Fruit fly (Drosophila melanogaster) whole organism, embryonic: ENCODE results near the gene Ufd4.

Experiments used
- Atf-2 ChIP-seq: fragments of 200-800 bp; sonication (Bioruptor generic); optimal IDR thresholded peaks from 2 replicates; lab custom pipeline; 2016; ENCODE audit warnings: missing biosample characterization, missing genetic modification characterization
- CG10147 ChIP-seq: fragments of 200-800 bp; sonication (Bioruptor generic); optimal IDR thresholded peaks from 2 replicates; lab custom pipeline; 2019; ENCODE audit warnings: missing biosample characterization, mild to moderate bottlenecking, missing genetic modification characterization, moderate library complexity
- CG10979 ChIP-seq: fragments of 200-800 bp; sonication (Bioruptor generic); optimal IDR thresholded peaks from 2 replicates; lab custom pipeline; 2018; ENCODE audit warnings: missing biosample characterization, mild to moderate bottlenecking, missing genetic modification characterization, moderate library complexity
- CG11247 ChIP-seq: fragments of 200-800 bp; sonication (Bioruptor generic); IDR thresholded peaks from 2 replicates; pipeline ENCODE4 v1.3.6; 2022; ENCODE audit warnings: missing biosample characterization, missing genetic modification characterization
- CG11456 ChIP-seq: fragments of 200-800 bp; sonication (Bioruptor generic); IDR thresholded peaks from 3 replicates; pipeline ENCODE4 v1.3.6; 2022; ENCODE audit warnings: missing biosample characterization, missing genetic modification characterization
- CG12071 ChIP-seq: fragments of 200-800 bp; sonication (Bioruptor generic); optimal IDR thresholded peaks from 3 replicates; lab custom pipeline; 2018; ENCODE audit warnings: missing biosample characterization, mild to moderate bottlenecking, missing genetic modification characterization
- CG12236 ChIP-seq: fragments of 200-800 bp; sonication (Bioruptor generic); optimal IDR thresholded peaks from 2 replicates; lab custom pipeline; 2016; ENCODE audit warnings: missing biosample characterization, missing genetic modification characterization
- CG12299 ChIP-seq: fragments of 200-800 bp; sonication (Bioruptor generic); optimal IDR thresholded peaks from 2 replicates; lab custom pipeline; 2018; ENCODE audit warnings: missing biosample characterization, mild to moderate bottlenecking, missing genetic modification characterization
- CG13624 ChIP-seq: fragments of 200-800 bp; sonication (Bioruptor generic); optimal IDR thresholded peaks from 2 replicates; lab custom pipeline; 2016; ENCODE audit warnings: missing biosample characterization, missing genetic modification characterization
- CG15514 ChIP-seq: fragments of 200-800 bp; sonication (Bioruptor generic); optimal IDR thresholded peaks from 3 replicates; lab custom pipeline; 2017; ENCODE audit warnings: missing biosample characterization, missing genetic modification characterization, mild to moderate bottlenecking, moderate library complexity, missing genetic modification reagents
- CG15601 ChIP-seq: fragments of 200-800 bp; sonication (Bioruptor generic); optimal IDR thresholded peaks from 3 replicates; lab custom pipeline; 2019; ENCODE audit warnings: missing biosample characterization, mild to moderate bottlenecking, missing genetic modification characterization, moderate library complexity
- CG16779 ChIP-seq: fragments of 200-800 bp; sonication (Bioruptor generic); IDR thresholded peaks from 2 replicates; pipeline ENCODE4 v1.3.6; 2022; ENCODE audit warnings: missing biosample characterization, missing genetic modification characterization
- CG17328 ChIP-seq: fragments of 200-800 bp; sonication (Bioruptor generic); IDR thresholded peaks from 2 replicates; pipeline ENCODE4 v1.3.6; 2022; ENCODE audit warnings: missing biosample characterization, missing genetic modification characterization
- CG17385 ChIP-seq: fragments of 200-800 bp; sonication (Bioruptor generic); optimal IDR thresholded peaks from 3 replicates; lab custom pipeline; 2018; ENCODE audit warnings: missing biosample characterization, mild to moderate bottlenecking, missing genetic modification characterization
- CG1832 ChIP-seq: fragments of 200-800 bp; sonication (Bioruptor generic); optimal IDR thresholded peaks from 2 replicates; lab custom pipeline; 2017; ENCODE audit warnings: missing biosample characterization, mild to moderate bottlenecking, missing genetic modification characterization, inconsistent platforms
- CG30020 ChIP-seq: fragments of 200-800 bp; optimal IDR thresholded peaks from 2 replicates; lab custom pipeline; 2019; ENCODE audit warnings: missing biosample characterization, mild to moderate bottlenecking, missing genetic modification characterization, moderate library complexity
- CG30403 ChIP-seq: fragments of 200-800 bp; sonication (Bioruptor generic); optimal IDR thresholded peaks from 3 replicates; lab custom pipeline; 2016; ENCODE audit warnings: missing biosample characterization, missing genetic modification characterization
- CG34224 ChIP-seq: fragments of 200-800 bp; sonication (Bioruptor generic); IDR thresholded peaks from 3 replicates; pipeline ENCODE4 v1.3.6; 2022; ENCODE audit warnings: missing biosample characterization, missing genetic modification characterization; ENCODE audit not compliant: partially characterized antibody
- CG43689 ChIP-seq: fragments of 200-800 bp; sonication (Bioruptor generic); IDR thresholded peaks from 2 replicates; pipeline ENCODE4 v1.3.6; 2022; ENCODE audit warnings: missing biosample characterization, missing genetic modification characterization
- CG7556 ChIP-seq: fragments of 200-800 bp; sonication (Bioruptor generic); optimal IDR thresholded peaks from 2 replicates; lab custom pipeline; 2017; ENCODE audit warnings: missing biosample characterization, mild to moderate bottlenecking, missing genetic modification characterization
- CG7786 ChIP-seq: fragments of 200-800 bp; sonication (Bioruptor generic); optimal IDR thresholded peaks from 2 replicates; lab custom pipeline; 2016; ENCODE audit warnings: missing biosample characterization, missing genetic modification characterization
- CG8281 ChIP-seq: fragments of 200-800 bp; sonication (Bioruptor generic); optimal IDR thresholded peaks from 2 replicates; lab custom pipeline; 2018; ENCODE audit warnings: missing biosample characterization, mild to moderate bottlenecking, missing genetic modification characterization, moderate library complexity
- CG8388 ChIP-seq: fragments of 200-800 bp; sonication (Bioruptor generic); optimal IDR thresholded peaks from 2 replicates; lab custom pipeline; 2019; ENCODE audit warnings: missing biosample characterization, mild to moderate bottlenecking, missing genetic modification characterization, moderate library complexity
- CG9797 ChIP-seq: fragments of 200-800 bp; sonication (Bioruptor generic); optimal IDR thresholded peaks from 3 replicates; lab custom pipeline; 2018; ENCODE audit warnings: missing biosample characterization, mild to moderate bottlenecking, missing genetic modification characterization
- CkIIα-i1 ChIP-seq: fragments of 200-800 bp; sonication (Bioruptor generic); IDR thresholded peaks from 2 replicates; pipeline ENCODE4 v1.3.6; 2022; ENCODE audit warnings: missing biosample characterization, missing genetic modification characterization
- Dad ChIP-seq: fragments of 200-800 bp; sonication (Bioruptor generic); optimal IDR thresholded peaks from 3 replicates; lab custom pipeline; 2016; ENCODE audit warnings: missing biosample characterization, missing genetic modification characterization
- Elba2 ChIP-seq: fragments of 200-800 bp; sonication (Bioruptor generic); optimal IDR thresholded peaks from 3 replicates; lab custom pipeline; 2016; ENCODE audit warnings: missing biosample characterization, missing genetic modification characterization
- HLH3B ChIP-seq: fragments of 200-800 bp; sonication (Bioruptor generic); IDR thresholded peaks from 2 replicates; pipeline ENCODE4 v1.3.6; 2022; ENCODE audit warnings: missing biosample characterization, missing genetic modification characterization
- HLH4C ChIP-seq: fragments of 200-800 bp; sonication (Bioruptor generic); IDR thresholded peaks from 3 replicates; pipeline ENCODE4 v1.3.6; 2022; ENCODE audit warnings: missing biosample characterization, missing genetic modification characterization; ENCODE audit not compliant: partially characterized antibody
- Hmr ChIP-seq: fragments of 200-800 bp; sonication (Bioruptor generic); optimal IDR thresholded peaks from 3 replicates; lab custom pipeline; 2017; ENCODE audit warnings: mild to moderate bottlenecking, missing biosample characterization, missing genetic modification reagents, missing genetic modification characterization
- NC2β ChIP-seq: fragments of 200-800 bp; sonication (Bioruptor generic); optimal IDR thresholded peaks from 2 replicates; lab custom pipeline; 2016; ENCODE audit warnings: missing biosample characterization, missing genetic modification characterization
- Neu2 ChIP-seq: fragments of 200-800 bp; sonication (Bioruptor generic); optimal IDR thresholded peaks from 3 replicates; lab custom pipeline; 2016; ENCODE audit warnings: missing biosample characterization, missing genetic modification characterization, borderline replicate concordance
- NfI ChIP-seq: fragments of 200-800 bp; sonication (Bioruptor generic); optimal IDR thresholded peaks from 3 replicates; lab custom pipeline; 2018; ENCODE audit warnings: missing biosample characterization, mild to moderate bottlenecking, missing genetic modification characterization, moderate library complexity
- Opbp ChIP-seq: fragments of 200-800 bp; sonication (Bioruptor generic); IDR thresholded peaks from 3 replicates; pipeline ENCODE4 v1.3.6; 2022; ENCODE audit warnings: missing biosample characterization, missing genetic modification characterization; ENCODE audit not compliant: partially characterized antibody
- Poxn ChIP-seq: fragments of 200-800 bp; sonication (Bioruptor generic); IDR thresholded peaks from 2 replicates; pipeline ENCODE4 v1.3.6; 2022; ENCODE audit warnings: missing biosample characterization, missing genetic modification characterization
- Rfx ChIP-seq: fragments of 200-800 bp; sonication (Bioruptor generic); IDR thresholded peaks from 2 replicates; pipeline ENCODE4 v1.3.6; 2022; ENCODE audit warnings: missing biosample characterization, missing genetic modification characterization
- ato ChIP-seq: fragments of 200-800 bp; sonication (Bioruptor generic); IDR thresholded peaks from 2 replicates; pipeline ENCODE4 v1.3.6; 2022; ENCODE audit warnings: missing biosample characterization, missing genetic modification characterization; ENCODE audit not compliant: partially characterized antibody
- bcd ChIP-seq: fragments of 200-800 bp; sonication (Bioruptor generic); optimal IDR thresholded peaks from 2 replicates; lab custom pipeline; 2017; ENCODE audit warnings: missing biosample characterization, mild to moderate bottlenecking, missing genetic modification characterization
- bsh ChIP-seq, 2 experiments: fragments of 200-800 bp; sonication (Bioruptor generic); optimal IDR thresholded peaks; 2 replicates each; lab custom pipeline; 2017 to 2018; ENCODE audit warnings: mild to moderate bottlenecking in 2 of 2, missing biosample characterization in 2 of 2, missing genetic modification characterization in 2 of 2, moderate library complexity in 1 of 2
- esg ChIP-seq: fragments of 200-800 bp; sonication (Bioruptor generic); conservative IDR thresholded peaks from 2 replicates; pipeline ENCODE4 v1.3.6; 2022; ENCODE audit warnings: missing biosample characterization, missing genetic modification characterization
- eve ChIP-seq, 2 experiments: fragments of >200 bp; optimal IDR thresholded peaks; 2 replicates each; lab custom pipeline; 2017; ENCODE audit warnings: missing biosample characterization in 2 of 2, missing genetic modification characterization in 2 of 2
- exex ChIP-seq: fragments of 200-800 bp; sonication (Bioruptor generic); optimal IDR thresholded peaks from 4 replicates; lab custom pipeline; 2018; ENCODE audit warnings: missing biosample characterization, mild to moderate bottlenecking, missing genetic modification characterization, moderate library complexity
- gce ChIP-seq: fragments of 200-800 bp; sonication (Bioruptor generic); IDR thresholded peaks from 3 replicates; pipeline ENCODE4 v1.3.6; 2022; ENCODE audit warnings: missing biosample characterization, missing genetic modification characterization
- ind ChIP-seq: fragments of 200-800 bp; sonication (Bioruptor generic); optimal IDR thresholded peaks from 3 replicates; lab custom pipeline; 2016; ENCODE audit warnings: missing biosample characterization, missing genetic modification characterization
- oc ChIP-seq: fragments of 200-800 bp; sonication (Bioruptor generic); optimal IDR thresholded peaks from 2 replicates; lab custom pipeline; 2018; ENCODE audit warnings: missing biosample characterization, mild to moderate bottlenecking, missing genetic modification characterization, moderate library complexity
- prd ChIP-seq, 3 experiments: fragments of >200 bp in 2 of 3; fragments of 200-800 bp in 1 of 3; sonication (Bioruptor generic) in 1 of 3; optimal IDR thresholded peaks in 2 of 3; IDR thresholded peaks in 1 of 3; 2 replicates in 2 of 3; 3 replicates in 1 of 3; pipeline versions ENCODE4 v1.3.6 to Lab custom; 2017 to 2022; ENCODE audit warnings: missing biosample characterization in 1 of 3, missing genetic modification characterization in 1 of 3
- salm ChIP-seq: fragments of 200-800 bp; sonication (Bioruptor generic); optimal IDR thresholded peaks from 2 replicates; lab custom pipeline; 2018; ENCODE audit warnings: missing biosample characterization, mild to moderate bottlenecking, missing genetic modification characterization
- sr ChIP-seq: fragments of 200-800 bp; sonication (Bioruptor generic); IDR thresholded peaks from 3 replicates; pipeline ENCODE4 v1.3.6; 2022; ENCODE audit warnings: missing biosample characterization, missing genetic modification characterization
- tup ChIP-seq: fragments of 200-800 bp; sonication (Bioruptor generic); optimal IDR thresholded peaks from 2 replicates; lab custom pipeline; 2016; ENCODE audit warnings: missing biosample characterization, mild to moderate bottlenecking, missing genetic modification characterization, moderate library complexity

The Ufd4 gene

DNA sequence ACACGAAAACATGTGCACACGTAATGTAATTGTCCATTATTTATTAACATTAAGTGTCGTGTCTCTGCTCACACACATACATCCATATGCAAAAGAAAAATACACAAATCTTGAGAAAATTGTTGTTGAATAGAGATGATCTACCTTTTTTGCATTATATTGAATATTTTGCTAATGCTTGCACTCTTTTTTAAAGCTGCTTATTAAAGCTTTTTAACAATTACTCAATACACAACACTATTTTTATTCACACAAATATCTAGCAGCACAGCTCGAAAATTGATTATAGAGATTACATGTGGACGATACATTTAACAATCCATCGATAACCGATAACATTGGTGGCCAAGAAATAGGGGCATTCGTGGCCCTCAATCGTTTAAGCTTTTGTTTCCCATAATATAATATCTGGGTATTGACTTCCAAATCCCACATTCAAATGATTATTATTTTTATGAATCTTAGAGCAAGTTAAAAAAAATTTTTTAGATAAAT, at the start of gene Ufd4 (continued):
- no peak for TF ChIP-seq esg (GFP tag; lab: Robert Waterston, UW)
- no peak for TF ChIP-seq CG11247 (GFP tag; lab: Robert Waterston, UW)
- TF ChIP-seq gce: no peak
- no peak for TF ChIP-seq NfI (GFP tag; lab: Kevin White, UChicago)
- no peak for TF ChIP-seq CG7556 (GFP tag; lab: Kevin White, UChicago)
- no peak for TF ChIP-seq CG12299 (tag; lab: Kevin White, UChicago)
- TF ChIP-seq CG30020 (tag; lab: Kevin White, UChicago): peak; percentile 95
- no peak for TF ChIP-seq CG15514
- TF ChIP-seq CG12071: no peak
- TF ChIP-seq CG9797 (GFP tag; lab: Kevin White, UChicago): no peak
- TF ChIP-seq CG7786: peak; percentile 23
- TF ChIP-seq CG30403 (GFP tag; lab: Kevin White, UChicago): peak; percentile 67
- TF ChIP-seq Hmr (GFP tag; lab: Kevin White, UChicago): no peak
- TF ChIP-seq CG13624 (GFP tag; lab: Kevin White, UChicago): peak; percentile 66
- TF ChIP-seq CG8281 (tag; lab: Kevin White, UChicago): no peak
- TF ChIP-seq bsh (GFP tag; optimal IDR thresholded peaks at IDR 0.05; lab: Kevin White, UChicago): no peak
- TF ChIP-seq HLH4C: no peak; the same call in 2 of the 3 replicates
- TF ChIP-seq CG12236 (GFP tag; lab: Kevin White, UChicago): no peak
- TF ChIP-seq NC2β: peak; percentile 66
- peak; percentile 54 for TF ChIP-seq Dad (GFP tag; lab: Kevin White, UChicago)
- no peak for TF ChIP-seq sr (GFP tag; lab: Robert Waterston, UW)
- TF ChIP-seq CG1832 (GFP tag; lab: Kevin White, UChicago): no peak
- no peak for TF ChIP-seq CG17385 (GFP tag; lab: Kevin White, UChicago)
- no peak for TF ChIP-seq Elba2 (GFP tag; lab: Kevin White, UChicago)
- peak; percentile 53 for TF ChIP-seq exex (tag; lab: Kevin White, UChicago)
- TF ChIP-seq CkIIα-i1 (GFP tag; lab: Robert Waterston, UW): no peak
- TF ChIP-seq CG17328 (GFP tag; lab: Robert Waterston, UW): peak; percentile 58
- no peak for TF ChIP-seq tup
- TF ChIP-seq Opbp (GFP tag; lab: Robert Waterston, UW): no peak; the same call in 2 of the 3 replicates
- TF ChIP-seq ind (GFP tag; lab: Kevin White, UChicago): peak; percentile 63
- TF ChIP-seq Rfx (GFP tag; lab: Robert Waterston, UW): no peak; the same call in 1 of the 2 replicates
- TF ChIP-seq CG16779 (GFP tag; lab: Robert Waterston, UW): no peak
- TF ChIP-seq Poxn (GFP tag; lab: Robert Waterston, UW): no peak
- TF ChIP-seq prd (optimal IDR thresholded peaks at IDR 0.05; lab: Kevin White, UChicago): no peak
- peak; percentile 75; the same call in 2 of the 3 replicates for TF ChIP-seq prd (GFP tag; IDR thresholded peaks at IDR 0.05; lab: Robert Waterston, UW)
- TF ChIP-seq Neu2 (GFP tag; lab: Kevin White, UChicago): no peak
- TF ChIP-seq CG10979 (tag; lab: Kevin White, UChicago): peak; percentile 64
- no peak for TF ChIP-seq CG11456
- TF ChIP-seq eve (GFP tag; optimal IDR thresholded peaks at IDR 0.05; lab: Kevin White, UChicago): no peak
- TF ChIP-seq CG34224 (GFP tag; lab: Robert Waterston, UW): peak; percentile 17; the same call in 1 of the 3 replicates
- peak; percentile 49 for TF ChIP-seq CG8388 (GFP tag; lab: Kevin White, UChicago)
- TF ChIP-seq CG10147 (GFP tag; lab: Kevin White, UChicago): no peak
- TF ChIP-seq bcd (GFP tag; lab: Kevin White, UChicago): no peak
- TF ChIP-seq salm (tag; lab: Kevin White, UChicago): no peak
- no peak; the same call in 1 of the 2 replicates for TF ChIP-seq ato (GFP tag; lab: Robert Waterston, UW)
- peak; percentile 27 for TF ChIP-seq Atf-2 (GFP tag; lab: Kevin White, UChicago)
- TF ChIP-seq CG43689: no peak
- TF ChIP-seq oc (tag; lab: Kevin White, UChicago): no peak
- TF ChIP-seq HLH3B (GFP tag; lab: Robert Waterston, UW): peak; percentile 74; the same call in 1 of the 2 replicates
- no peak for TF ChIP-seq CG15601 (tag; lab: Kevin White, UChicago)
